Fruit fly (Drosophila melanogaster) whole organism, embryonic: ENCODE data around the gene ND-SGDH.

Experiments
- ATbp ChIP-seq: fragments of 200-800 bp; sonication (Bioruptor generic); optimal IDR thresholded peaks from 2 replicates; lab custom pipeline; 2017; ENCODE audit warnings: missing biosample characterization, mild to moderate bottlenecking, missing genetic modification characterization, missing genetic modification reagents
- Atf-2 ChIP-seq: fragments of 200-800 bp; sonication (Bioruptor generic); optimal IDR thresholded peaks from 2 replicates; lab custom pipeline; 2016; ENCODE audit warnings: missing biosample characterization, missing genetic modification characterization
- CG10321 ChIP-seq: fragments of 200-800 bp; sonication (Bioruptor generic); IDR thresholded peaks from 2 replicates; pipeline ENCODE4 v1.3.6; 2022; ENCODE audit warnings: missing biosample characterization, missing genetic modification characterization
- CG11085 ChIP-seq: fragments of 200-800 bp; sonication (Bioruptor generic); IDR thresholded peaks from 2 replicates; pipeline ENCODE4 v1.3.6; 2022; ENCODE audit warnings: missing biosample characterization, missing genetic modification characterization
- CG11560 ChIP-seq: fragments of 200-800 bp; sonication (Bioruptor generic); IDR thresholded peaks from 3 replicates; pipeline ENCODE4 v1.3.6; 2022; ENCODE audit warnings: missing biosample characterization, missing genetic modification characterization
- CG11695 ChIP-seq: fragments of 200-800 bp; sonication (Bioruptor generic); IDR thresholded peaks from 3 replicates; pipeline ENCODE4 v1.3.6; 2022; ENCODE audit warnings: missing biosample characterization, missing genetic modification characterization
- CG12104 ChIP-seq: fragments of 200-800 bp; sonication (Bioruptor generic); optimal IDR thresholded peaks from 3 replicates; lab custom pipeline; 2016; ENCODE audit warnings: missing biosample characterization, missing genetic modification characterization
- CG15269 ChIP-seq: fragments of 200-800 bp; sonication (Bioruptor generic); optimal IDR thresholded peaks from 2 replicates; lab custom pipeline; 2018; ENCODE audit warnings: missing biosample characterization, mild to moderate bottlenecking, missing genetic modification characterization, moderate library complexity
- CG15696 ChIP-seq: fragments of 200-800 bp; sonication (Bioruptor generic); optimal IDR thresholded peaks from 2 replicates; lab custom pipeline; 2019; ENCODE audit warnings: missing biosample characterization, mild to moderate bottlenecking, missing genetic modification characterization, moderate library complexity
- CG17829 ChIP-seq: fragments of 200-800 bp; optimal IDR thresholded peaks from 2 replicates; lab custom pipeline; 2019; ENCODE audit warnings: missing biosample characterization, mild to moderate bottlenecking, missing genetic modification characterization, moderate library complexity
- CG18476 ChIP-seq: fragments of 200-800 bp; sonication (Bioruptor generic); optimal IDR thresholded peaks from 2 replicates; lab custom pipeline; 2016; ENCODE audit warnings: missing biosample characterization, mild to moderate bottlenecking, missing genetic modification characterization
- CG2889 ChIP-seq: fragments of 200-800 bp; sonication (Bioruptor generic); IDR thresholded peaks from 3 replicates; pipeline ENCODE4 v1.3.6; 2022; ENCODE audit warnings: missing biosample characterization, missing genetic modification characterization
- CG30431 ChIP-seq: fragments of 200-800 bp; sonication (Bioruptor generic); optimal IDR thresholded peaks from 2 replicates; lab custom pipeline; 2017; ENCODE audit warnings: missing biosample characterization, missing genetic modification characterization
- CG3163 ChIP-seq: fragments of 200-800 bp; sonication (Bioruptor generic); optimal IDR thresholded peaks from 3 replicates; lab custom pipeline; 2016; ENCODE audit warnings: missing biosample characterization, missing genetic modification characterization
- CG32772 ChIP-seq: fragments of 200-800 bp; sonication (Bioruptor generic); IDR thresholded peaks from 2 replicates; pipeline ENCODE4 v1.3.6; 2022; ENCODE audit warnings: missing biosample characterization, missing genetic modification characterization
- CG4424 ChIP-seq: fragments of 200-800 bp; sonication (Bioruptor generic); optimal IDR thresholded peaks from 3 replicates; lab custom pipeline; 2016; ENCODE audit warnings: missing biosample characterization, missing genetic modification characterization
- CG7372 ChIP-seq: fragments of 200-800 bp; sonication (Bioruptor generic); IDR thresholded peaks from 2 replicates; pipeline ENCODE4 v1.3.6; 2022; ENCODE audit warnings: missing biosample characterization, missing genetic modification characterization
- CG7839 ChIP-seq: fragments of 200-800 bp; sonication (Bioruptor generic); optimal IDR thresholded peaks from 3 replicates; lab custom pipeline; 2018; ENCODE audit warnings: missing biosample characterization, mild to moderate bottlenecking, missing genetic modification characterization, moderate library complexity
- CG8924 ChIP-seq: fragments of 200-800 bp; optimal IDR thresholded peaks from 3 replicates; lab custom pipeline; 2019; ENCODE audit warnings: missing biosample characterization, mild to moderate bottlenecking, missing genetic modification characterization, moderate library complexity
- CkIIα-i1 ChIP-seq: fragments of 200-800 bp; sonication (Bioruptor generic); IDR thresholded peaks from 2 replicates; pipeline ENCODE4 v1.3.6; 2022; ENCODE audit warnings: missing biosample characterization, missing genetic modification characterization
- D ChIP-seq, 2 experiments: fragments of 200-800 bp in 1 of 2; fragments of >200 bp in 1 of 2; sonication (Bioruptor generic) in 1 of 2; optimal IDR thresholded peaks; 2 replicates in 1 of 2; 3 replicates in 1 of 2; lab custom pipeline; 2017; ENCODE audit warnings: mild to moderate bottlenecking in 1 of 2, missing biosample characterization in 1 of 2, missing genetic modification characterization in 1 of 2, missing genetic modification reagents in 1 of 2
- Doc3 ChIP-seq: fragments of 200-800 bp; sonication (Bioruptor generic); IDR thresholded peaks from 3 replicates; pipeline ENCODE4 v1.3.6; 2022; ENCODE audit warnings: missing biosample characterization, missing genetic modification characterization; ENCODE audit not compliant: partially characterized antibody
- Hr3 ChIP-seq: fragments of 200-800 bp; sonication (Bioruptor generic); optimal IDR thresholded peaks from 3 replicates; lab custom pipeline; 2016; ENCODE audit warnings: missing biosample characterization, missing genetic modification characterization
- Jarid2 ChIP-seq: fragments of 200-800 bp; sonication (Bioruptor generic); optimal IDR thresholded peaks from 3 replicates; lab custom pipeline; 2017; ENCODE audit warnings: mild to moderate bottlenecking, missing biosample characterization, missing genetic modification reagents, missing genetic modification characterization
- Meics ChIP-seq: fragments of 200-800 bp; sonication (Bioruptor generic); optimal IDR thresholded peaks from 2 replicates; lab custom pipeline; 2017; ENCODE audit warnings: missing biosample characterization, mild to moderate bottlenecking, missing genetic modification characterization
- PHDP ChIP-seq: fragments of 200-800 bp; sonication (Bioruptor generic); optimal IDR thresholded peaks from 3 replicates; lab custom pipeline; 2018; ENCODE audit warnings: missing biosample characterization, mild to moderate bottlenecking, missing genetic modification characterization, moderate library complexity
- Poxn ChIP-seq: fragments of 200-800 bp; sonication (Bioruptor generic); IDR thresholded peaks from 2 replicates; pipeline ENCODE4 v1.3.6; 2022; ENCODE audit warnings: missing biosample characterization, missing genetic modification characterization
- Sin3A ChIP-seq: fragments of >200 bp; optimal IDR thresholded peaks from 2 replicates; lab custom pipeline; 2018
- ab ChIP-seq: fragments of 200-800 bp; sonication (Bioruptor generic); optimal IDR thresholded peaks from 2 replicates; lab custom pipeline; 2016; ENCODE audit warnings: missing biosample characterization, missing genetic modification characterization
- ac ChIP-seq: fragments of 200-800 bp; sonication (Bioruptor generic); optimal IDR thresholded peaks from 3 replicates; lab custom pipeline; 2017; ENCODE audit warnings: missing biosample characterization, mild to moderate bottlenecking, missing genetic modification characterization
- aop ChIP-seq: fragments of 200-800 bp; sonication (Bioruptor generic); IDR thresholded peaks from 2 replicates; pipeline ENCODE4 v1.3.6; 2022; ENCODE audit warnings: missing biosample characterization, missing genetic modification characterization
- ara ChIP-seq: fragments of 200-800 bp; sonication (Bioruptor generic); IDR thresholded peaks from 2 replicates; pipeline ENCODE4 v1.3.6; 2022; ENCODE audit warnings: missing biosample characterization, missing genetic modification characterization
- caup ChIP-seq: fragments of 200-800 bp; sonication (Bioruptor generic); optimal IDR thresholded peaks from 3 replicates; lab custom pipeline; 2017; ENCODE audit warnings: missing biosample characterization, mild to moderate bottlenecking, missing genetic modification characterization, moderate library complexity; ENCODE audit not compliant: severe bottlenecking
- chif ChIP-seq, 2 experiments: fragments of 200-800 bp; sonication (Bioruptor generic); optimal IDR thresholded peaks; 3 replicates each; lab custom pipeline; 2016; ENCODE audit warnings: missing biosample characterization in 2 of 2, missing genetic modification characterization in 2 of 2
- cwo ChIP-seq: fragments of 200-800 bp; sonication (Bioruptor generic); optimal IDR thresholded peaks from 3 replicates; lab custom pipeline; 2017; ENCODE audit warnings: missing biosample characterization, missing genetic modification characterization, mild to moderate bottlenecking, moderate library complexity, missing genetic modification reagents
- grau ChIP-seq: fragments of 200-800 bp; optimal IDR thresholded peaks from 3 replicates; lab custom pipeline; 2019; ENCODE audit warnings: missing biosample characterization, mild to moderate bottlenecking, missing genetic modification characterization, moderate library complexity
- gro ChIP-seq: fragments of 200-800 bp; sonication (Bioruptor generic); optimal IDR thresholded peaks from 2 replicates; lab custom pipeline; 2016; ENCODE audit warnings: missing biosample characterization, missing genetic modification characterization
- ham ChIP-seq: fragments of 200-800 bp; sonication (Bioruptor generic); IDR thresholded peaks from 2 replicates; pipeline ENCODE4 v1.3.6; 2022; ENCODE audit warnings: missing biosample characterization, missing genetic modification characterization
- ind ChIP-seq: fragments of 200-800 bp; sonication (Bioruptor generic); optimal IDR thresholded peaks from 3 replicates; lab custom pipeline; 2016; ENCODE audit warnings: missing biosample characterization, missing genetic modification characterization
- mirr ChIP-seq: fragments of 200-800 bp; sonication (Bioruptor generic); optimal IDR thresholded peaks from 3 replicates; lab custom pipeline; 2018; ENCODE audit warnings: missing biosample characterization, mild to moderate bottlenecking, missing genetic modification characterization
- nmo ChIP-seq: fragments of 200-800 bp; sonication (Bioruptor generic); optimal IDR thresholded peaks from 2 replicates; lab custom pipeline; 2018; ENCODE audit warnings: missing biosample characterization, mild to moderate bottlenecking, missing genetic modification characterization, moderate library complexity
- odd ChIP-seq: fragments of 200-800 bp; sonication (Bioruptor generic); optimal IDR thresholded peaks from 2 replicates; lab custom pipeline; 2017; ENCODE audit warnings: missing biosample characterization, mild to moderate bottlenecking, missing genetic modification characterization
- pfk ChIP-seq: fragments of 200-800 bp; sonication (Bioruptor generic); optimal IDR thresholded peaks from 2 replicates; lab custom pipeline; 2018; ENCODE audit warnings: missing biosample characterization, mild to moderate bottlenecking, missing genetic modification characterization, moderate library complexity
- prd ChIP-seq, 3 experiments: fragments of >200 bp in 2 of 3; fragments of 200-800 bp in 1 of 3; sonication (Bioruptor generic) in 1 of 3; optimal IDR thresholded peaks in 2 of 3; IDR thresholded peaks in 1 of 3; 2 replicates in 2 of 3; 3 replicates in 1 of 3; pipeline versions ENCODE4 v1.3.6 to Lab custom; 2017 to 2022; ENCODE audit warnings: missing biosample characterization in 1 of 3, missing genetic modification characterization in 1 of 3
- seq ChIP-seq: fragments of 200-800 bp; sonication (Bioruptor generic); IDR thresholded peaks from 2 replicates; pipeline ENCODE4 v1.3.6; 2022; ENCODE audit warnings: missing biosample characterization, missing genetic modification characterization
- sqz ChIP-seq: fragments of 200-800 bp; sonication (Bioruptor generic); optimal IDR thresholded peaks from 3 replicates; lab custom pipeline; 2018; ENCODE audit warnings: missing biosample characterization, mild to moderate bottlenecking, missing genetic modification characterization
- unpg ChIP-seq: fragments of 200-800 bp; sonication (Bioruptor generic); optimal IDR thresholded peaks from 3 replicates; lab custom pipeline; 2018; ENCODE audit warnings: missing biosample characterization, mild to moderate bottlenecking, missing genetic modification characterization, moderate library complexity
- wek ChIP-seq: fragments of 200-800 bp; sonication (Bioruptor generic); optimal IDR thresholded peaks from 3 replicates; lab custom pipeline; 2018; ENCODE audit warnings: missing biosample characterization, mild to moderate bottlenecking, missing genetic modification characterization, moderate library complexity
- yki ChIP-seq: fragments of >200 bp; optimal IDR thresholded peaks from 3 replicates; lab custom pipeline; 2018
- zen2 ChIP-seq: fragments of 200-800 bp; sonication (Bioruptor generic); IDR thresholded peaks from 3 replicates; pipeline ENCODE4 v1.3.6; 2022; ENCODE audit warnings: missing biosample characterization, missing genetic modification characterization; ENCODE audit not compliant: partially characterized antibody

Gene ND-SGDH

DNA sequence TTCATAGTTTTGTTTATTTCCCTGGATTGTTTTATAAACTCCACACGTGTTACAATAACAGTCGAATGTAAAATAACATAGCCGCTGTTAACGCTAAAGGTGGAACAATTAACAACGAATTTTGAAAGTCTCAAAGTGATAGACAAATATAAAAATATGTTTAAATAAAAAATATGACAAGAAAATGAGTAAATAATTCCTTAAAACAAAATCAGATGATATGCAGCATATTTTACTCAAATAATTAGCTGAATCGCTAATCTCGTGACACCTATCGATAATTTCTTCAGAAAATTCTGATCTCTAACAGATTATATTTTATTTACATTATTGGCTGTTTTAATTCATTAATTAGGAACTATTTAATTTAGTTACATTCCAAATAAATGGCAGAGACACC lies 1.8 kb downstream of the ND-SGDH start, which contains the start of the genes CG5645 and Atg12 (continued):
- TF ChIP-seq CG7372 (no peak; the same call in 1 of the 2 replicates), chif (GFP tag; optimal IDR thresholded peaks at IDR 0.05; lab: Kevin White, UChicago) (peak in 1 of 2 experiments; percentile 1), CG30431 (no peak), Hr3 (GFP tag; lab: Kevin White, UChicago) (peak; percentile 8), CG15269 (tag; lab: Kevin White, UChicago) (peak; percentile 46), aop (GFP tag; lab: Robert Waterston, UW) (no peak), CG3163 (GFP tag; lab: Kevin White, UChicago) (no peak), mirr (GFP tag; lab: Kevin White, UChicago) (no peak), ham (GFP tag; lab: Robert Waterston, UW) (no peak), unpg (GFP tag; lab: Kevin White, UChicago) (peak; percentile 73), sqz (GFP tag; lab: Kevin White, UChicago) (no peak), pfk (GFP tag; lab: Kevin White, UChicago) (no peak), CG4424 (peak; percentile 49), CkIIα-i1 (GFP tag; lab: Robert Waterston, UW) (no peak), Jarid2 (GFP tag; lab: Kevin White, UChicago) (no peak), ac (GFP tag; lab: Kevin White, UChicago) (no peak), zen2 (GFP tag; lab: Robert Waterston, UW) (peak; percentile 38; the same call in 1 of the 3 replicates), wek (no peak), Doc3 (peak; percentile 88), gro (GFP tag; lab: Kevin White, UChicago) (no peak), CG8924 (tag; lab: Kevin White, UChicago) (peak; percentile 61), ATbp (GFP tag; lab: Kevin White, UChicago) (peak; percentile 49), CG11695 (GFP tag; lab: Robert Waterston, UW) (peak; percentile 41; the same call in 1 of the 3 replicates), cwo (GFP tag; lab: Kevin White, UChicago) (peak; percentile 66), ab (GFP tag; lab: Kevin White, UChicago) (no peak), grau (tag; lab: Kevin White, UChicago) (peak; percentile 62), CG10321 (GFP tag; lab: Robert Waterston, UW) (no peak), seq (GFP tag; lab: Robert Waterston, UW) (0 out of 2 replicates have a peak, but pooled peaks have one; percentile 16), D (optimal IDR thresholded peaks at IDR 0.05; lab: Kevin White, UChicago) (no peak), D (GFP tag; optimal IDR thresholded peaks at IDR 0.05; lab: Kevin White, UChicago) (peak; percentile 20), ind (GFP tag; lab: Kevin White, UChicago) (peak; percentile 58), CG11560 (no peak), nmo (GFP tag; lab: Kevin White, UChicago) (peak; percentile 44), ara (GFP tag; lab: Robert Waterston, UW) (no peak; the same call in 1 of the 2 replicates), odd (no peak), Meics (GFP tag; lab: Kevin White, UChicago) (peak; percentile 58), CG15696 (tag; lab: Kevin White, UChicago) (peak; percentile 62), caup (peak; percentile 44), PHDP (tag; lab: Kevin White, UChicago) (peak; percentile 54), CG2889 (GFP tag; lab: Robert Waterston, UW) (0 out of 3 replicates have a peak, but pooled peaks have one; percentile 36), CG32772 (no peak), CG7839 (tag; lab: Kevin White, UChicago) (peak; percentile 54), Sin3A (lab: Kevin White, UChicago) (no peak), Atf-2 (GFP tag; lab: Kevin White, UChicago) (no peak), Poxn (GFP tag; lab: Robert Waterston, UW) (no peak), prd (optimal IDR thresholded peaks at IDR 0.05; lab: Kevin White, UChicago) (no peak), prd (GFP tag; IDR thresholded peaks at IDR 0.05; lab: Robert Waterston, UW) (peak; percentile 69; the same call in 2 of the 3 replicates), CG17829 (tag; lab: Kevin White, UChicago) (peak; percentile 85), yki (lab: Kevin White, UChicago) (no peak), CG18476 (GFP tag; lab: Kevin White, UChicago) (peak; percentile 61), CG12104 (peak; percentile 39), CG11085 (GFP tag; lab: Robert Waterston, UW) (no peak)
